Worm (Caenorhabditis elegans): ENCODE measurements around the gene F09C6.11.

DNA sequence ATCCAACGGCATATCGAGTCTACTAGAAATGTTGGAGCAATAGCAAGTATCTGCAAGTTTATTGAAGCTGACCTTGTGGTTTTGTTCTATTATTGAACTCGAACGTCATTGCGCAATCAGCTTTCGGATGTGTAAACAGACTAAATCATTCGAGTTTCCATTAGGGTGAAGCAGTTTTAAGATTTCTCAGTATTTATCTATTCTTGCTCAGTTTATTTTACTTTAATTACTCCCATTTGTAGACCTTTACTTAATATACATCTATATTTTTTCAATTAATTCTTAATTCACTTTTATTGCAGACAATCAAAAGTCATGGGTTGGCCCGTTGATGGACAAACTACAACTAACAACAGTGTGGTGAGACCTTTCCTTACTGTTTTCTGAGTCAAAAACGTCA lies 1.4 kb downstream of the F09C6.11 start, which contains the start of gene F09C6.14:
- no peak for TF ChIP-seq egl-27 (tag; optimal IDR thresholded peaks at IDR 0.05)
- no peak for TF ChIP-seq unc-39 (tag; optimal IDR thresholded peaks at IDR 0.05)
- TF ChIP-seq ZK546.5 (tag; optimal IDR thresholded peaks at IDR 0.05): no peak
